Fruit fly (Drosophila melanogaster) whole organism, embryonic: ENCODE data around the gene fz.

Source experiments
- B-H2 ChIP-seq: fragments of 200-800 bp; sonication (Bioruptor generic); optimal IDR thresholded peaks from 2 replicates; lab custom pipeline; 2018; ENCODE audit warnings: missing biosample characterization, mild to moderate bottlenecking, missing genetic modification characterization
- CG1024 ChIP-seq: fragments of 200-800 bp; sonication (Bioruptor generic); IDR thresholded peaks from 2 replicates; pipeline ENCODE4 v1.3.6; 2022; ENCODE audit warnings: missing biosample characterization, missing genetic modification characterization
- CG10321 ChIP-seq: fragments of 200-800 bp; sonication (Bioruptor generic); IDR thresholded peaks from 2 replicates; pipeline ENCODE4 v1.3.6; 2022; ENCODE audit warnings: missing biosample characterization, missing genetic modification characterization
- CG12155 ChIP-seq: fragments of 200-800 bp; sonication (Bioruptor generic); optimal IDR thresholded peaks from 3 replicates; lab custom pipeline; 2016; ENCODE audit warnings: missing biosample characterization, missing genetic modification characterization
- CG12236 ChIP-seq: fragments of 200-800 bp; sonication (Bioruptor generic); optimal IDR thresholded peaks from 2 replicates; lab custom pipeline; 2016; ENCODE audit warnings: missing biosample characterization, missing genetic modification characterization
- CG12299 ChIP-seq: fragments of 200-800 bp; sonication (Bioruptor generic); optimal IDR thresholded peaks from 2 replicates; lab custom pipeline; 2018; ENCODE audit warnings: missing biosample characterization, mild to moderate bottlenecking, missing genetic modification characterization
- CG12659 ChIP-seq: fragments of 200-800 bp; sonication (Bioruptor generic); optimal IDR thresholded peaks from 3 replicates; lab custom pipeline; 2017; ENCODE audit warnings: mild to moderate bottlenecking, missing biosample characterization, missing genetic modification reagents, missing genetic modification characterization
- CG16779 ChIP-seq: fragments of 200-800 bp; sonication (Bioruptor generic); IDR thresholded peaks from 2 replicates; pipeline ENCODE4 v1.3.6; 2022; ENCODE audit warnings: missing biosample characterization, missing genetic modification characterization
- CG18011 ChIP-seq: fragments of 200-800 bp; sonication (Bioruptor generic); optimal IDR thresholded peaks from 2 replicates; lab custom pipeline; 2017; ENCODE audit warnings: missing biosample characterization, missing genetic modification characterization, mild to moderate bottlenecking, moderate library complexity, missing genotype
- CG18262 ChIP-seq: fragments of 200-800 bp; optimal IDR thresholded peaks from 3 replicates; lab custom pipeline; 2019; ENCODE audit warnings: missing biosample characterization, mild to moderate bottlenecking, missing genetic modification characterization, moderate library complexity
- CG2116 ChIP-seq: fragments of 200-800 bp; sonication (Bioruptor generic); optimal IDR thresholded peaks from 3 replicates; lab custom pipeline; 2018; ENCODE audit warnings: missing biosample characterization, mild to moderate bottlenecking, missing genetic modification characterization
- CG2199 ChIP-seq: fragments of 200-800 bp; sonication (Bioruptor generic); IDR thresholded peaks from 3 replicates; pipeline ENCODE4 v1.3.6; 2022; ENCODE audit warnings: missing biosample characterization, missing genetic modification characterization
- CG32532 ChIP-seq: fragments of 200-800 bp; sonication (Bioruptor generic); IDR thresholded peaks from 2 replicates; pipeline ENCODE4 v1.3.6; 2022; ENCODE audit warnings: missing biosample characterization, missing genetic modification characterization
- CG3838 ChIP-seq: fragments of 200-800 bp; sonication (Bioruptor generic); optimal IDR thresholded peaks from 3 replicates; lab custom pipeline; 2016; ENCODE audit warnings: missing biosample characterization, missing genetic modification characterization
- CG4360 ChIP-seq: fragments of 200-800 bp; sonication (Bioruptor generic); IDR thresholded peaks from 2 replicates; pipeline ENCODE4 v1.3.6; 2022; ENCODE audit warnings: missing biosample characterization, missing genetic modification characterization
- CG43689 ChIP-seq: fragments of 200-800 bp; sonication (Bioruptor generic); IDR thresholded peaks from 2 replicates; pipeline ENCODE4 v1.3.6; 2022; ENCODE audit warnings: missing biosample characterization, missing genetic modification characterization
- CG4854 ChIP-seq: fragments of 200-800 bp; sonication (Bioruptor generic); optimal IDR thresholded peaks from 2 replicates; lab custom pipeline; 2016; ENCODE audit warnings: missing biosample characterization, missing genetic modification characterization, inconsistent platforms
- CG6689 ChIP-seq: fragments of 200-800 bp; sonication (Bioruptor generic); IDR thresholded peaks from 2 replicates; pipeline ENCODE4 v1.3.6; 2022; ENCODE audit warnings: missing biosample characterization, missing genetic modification characterization
- CG8478 ChIP-seq: fragments of >200 bp; optimal IDR thresholded peaks from 2 replicates; lab custom pipeline; 2018
- CTCF ChIP-seq: fragments of 200-800 bp; sonication (Bioruptor generic); optimal IDR thresholded peaks from 2 replicates; lab custom pipeline; 2017; ENCODE audit warnings: missing biosample characterization, mild to moderate bottlenecking, missing genetic modification characterization, moderate library complexity
- D19B ChIP-seq: fragments of 200-800 bp; sonication (Bioruptor generic); optimal IDR thresholded peaks from 2 replicates; lab custom pipeline; 2017; ENCODE audit warnings: missing biosample characterization, mild to moderate bottlenecking, missing genetic modification characterization
- Eip74EF ChIP-seq, 2 experiments: fragments of 200-800 bp in 1 of 2; fragments of >200 bp in 1 of 2; sonication (Bioruptor generic) in 1 of 2; optimal IDR thresholded peaks; 2 replicates each; lab custom pipeline; 2017 to 2019; ENCODE audit warnings: missing biosample characterization in 2 of 2, missing genetic modification characterization in 2 of 2, mild to moderate bottlenecking in 1 of 2, moderate library complexity in 1 of 2
- Fer1 ChIP-seq: fragments of 200-800 bp; sonication (Bioruptor generic); optimal IDR thresholded peaks from 2 replicates; lab custom pipeline; 2017; ENCODE audit warnings: missing biosample characterization, mild to moderate bottlenecking, missing genetic modification characterization
- Fer2 ChIP-seq: fragments of 200-800 bp; sonication (Bioruptor generic); optimal IDR thresholded peaks from 2 replicates; lab custom pipeline; 2018; ENCODE audit warnings: missing biosample characterization, mild to moderate bottlenecking, missing genetic modification characterization, moderate library complexity
- Hmx ChIP-seq: fragments of 200-800 bp; sonication (Bioruptor generic); optimal IDR thresholded peaks from 2 replicates; lab custom pipeline; 2016; ENCODE audit warnings: missing biosample characterization, missing genetic modification characterization
- Hr3 ChIP-seq: fragments of 200-800 bp; sonication (Bioruptor generic); optimal IDR thresholded peaks from 3 replicates; lab custom pipeline; 2016; ENCODE audit warnings: missing biosample characterization, missing genetic modification characterization
- Ptx1 ChIP-seq: fragments of 200-800 bp; sonication (Bioruptor generic); IDR thresholded peaks from 2 replicates; pipeline ENCODE4 v1.3.6; 2022; ENCODE audit warnings: missing biosample characterization, missing genetic modification characterization
- Rx ChIP-seq: fragments of 200-800 bp; sonication (Bioruptor generic); IDR thresholded peaks from 2 replicates; pipeline ENCODE4 v1.3.6; 2022; ENCODE audit warnings: missing biosample characterization, missing genetic modification characterization
- Sin3A ChIP-seq: fragments of >200 bp; optimal IDR thresholded peaks from 2 replicates; lab custom pipeline; 2018
- Xbp1 ChIP-seq: fragments of 200-800 bp; sonication (Bioruptor generic); optimal IDR thresholded peaks from 3 replicates; lab custom pipeline; 2016; ENCODE audit warnings: missing biosample characterization, mild to moderate bottlenecking, missing genetic modification characterization
- Xrp1 ChIP-seq: fragments of 200-800 bp; sonication (Bioruptor generic); IDR thresholded peaks from 2 replicates; pipeline ENCODE4 v1.3.6; 2022; ENCODE audit warnings: missing biosample characterization, missing genetic modification characterization
- al ChIP-seq: fragments of 200-800 bp; sonication (Bioruptor generic); IDR thresholded peaks from 2 replicates; pipeline ENCODE4 v1.3.6; 2022; ENCODE audit warnings: missing biosample characterization, missing genetic modification characterization
- bbx ChIP-seq: fragments of 200-800 bp; sonication (Bioruptor generic); IDR thresholded peaks from 2 replicates; pipeline ENCODE4 v1.3.6; 2022; ENCODE audit warnings: missing biosample characterization, missing genetic modification characterization; ENCODE audit not compliant: partially characterized antibody
- bowl ChIP-seq: fragments of 200-800 bp; sonication (Bioruptor generic); IDR thresholded peaks from 2 replicates; pipeline ENCODE4 v1.3.6; 2022; ENCODE audit warnings: missing biosample characterization, missing genetic modification characterization
- fd3F ChIP-seq: fragments of 200-800 bp; sonication (Bioruptor generic); optimal IDR thresholded peaks from 2 replicates; lab custom pipeline; 2018; ENCODE audit warnings: missing biosample characterization, mild to moderate bottlenecking, missing genetic modification characterization, moderate library complexity
- gem ChIP-seq: fragments of 200-800 bp; sonication (Bioruptor generic); optimal IDR thresholded peaks from 2 replicates; lab custom pipeline; 2019; ENCODE audit warnings: missing biosample characterization, mild to moderate bottlenecking, missing genetic modification characterization, moderate library complexity
- hbn ChIP-seq: fragments of 200-800 bp; sonication (Bioruptor generic); IDR thresholded peaks from 2 replicates; pipeline ENCODE4 v1.3.6; 2022; ENCODE audit warnings: missing biosample characterization, missing genetic modification characterization; ENCODE audit not compliant: partially characterized antibody
- jing ChIP-seq: fragments of 200-800 bp; sonication (Bioruptor generic); optimal IDR thresholded peaks from 2 replicates; lab custom pipeline; 2018; ENCODE audit warnings: missing biosample characterization, mild to moderate bottlenecking, missing genetic modification characterization
- kni ChIP-seq: fragments of 200-800 bp; sonication (Bioruptor generic); optimal IDR thresholded peaks from 3 replicates; lab custom pipeline; 2017; ENCODE audit warnings: mild to moderate bottlenecking, missing biosample characterization, missing genetic modification reagents, missing genetic modification characterization
- pros ChIP-seq: fragments of 200-800 bp; sonication (Bioruptor generic); optimal IDR thresholded peaks from 3 replicates; lab custom pipeline; 2019; ENCODE audit warnings: missing biosample characterization, mild to moderate bottlenecking, missing genetic modification characterization, moderate library complexity
- rib ChIP-seq: fragments of 200-800 bp; sonication (Bioruptor generic); IDR thresholded peaks from 2 replicates; pipeline ENCODE4 v1.3.6; 2022; ENCODE audit warnings: missing biosample characterization, missing genetic modification characterization
- row ChIP-seq: fragments of 200-800 bp; sonication (Bioruptor generic); IDR thresholded peaks from 3 replicates; pipeline ENCODE4 v1.3.6; 2022; ENCODE audit warnings: missing biosample characterization, missing genetic modification characterization
- sc ChIP-seq, 3 experiments: fragments of >200 bp in 2 of 3; fragments of 200-800 bp in 1 of 3; sonication (Bioruptor generic) in 1 of 3; optimal IDR thresholded peaks; 2 replicates in 2 of 3; 3 replicates in 1 of 3; lab custom pipeline; 2017; ENCODE audit warnings: mild to moderate bottlenecking in 1 of 3, missing biosample characterization in 1 of 3, missing genetic modification characterization in 1 of 3, missing genetic modification reagents in 1 of 3
- sug ChIP-seq: fragments of 200-800 bp; optimal IDR thresholded peaks from 2 replicates; lab custom pipeline; 2019; ENCODE audit warnings: missing biosample characterization, mild to moderate bottlenecking, missing genetic modification characterization, moderate library complexity
- tup ChIP-seq: fragments of 200-800 bp; sonication (Bioruptor generic); optimal IDR thresholded peaks from 2 replicates; lab custom pipeline; 2016; ENCODE audit warnings: missing biosample characterization, mild to moderate bottlenecking, missing genetic modification characterization, moderate library complexity
- vfl ChIP-seq: fragments of 200-800 bp; sonication (Bioruptor generic); optimal IDR thresholded peaks from 2 replicates; lab custom pipeline; 2016; ENCODE audit warnings: missing biosample characterization, missing genetic modification characterization

fz gene

dm6 chr3L:14335880-14336279 is 61.7 kb downstream of the fz start (continued):
- TF ChIP-seq jing (GFP tag; lab: Kevin White, UChicago), result no peak
- TF ChIP-seq CG2199, result no peak
- no peak for TF ChIP-seq CG18011 (GFP tag; lab: Kevin White, UChicago)
- TF ChIP-seq CG16779 (GFP tag; lab: Robert Waterston, UW), result 0 out of 2 replicates have a peak, but pooled peaks have one; percentile 29
- no peak for TF ChIP-seq pros (GFP tag; lab: Kevin White, UChicago)
- TF ChIP-seq CG12299, result no peak
- TF ChIP-seq CG18262 (tag; lab: Kevin White, UChicago), result peak; percentile 78
- TF ChIP-seq bbx (GFP tag; lab: Robert Waterston, UW), result no peak
- TF ChIP-seq sc (optimal IDR thresholded peaks at IDR 0.05; lab: Kevin White, UChicago), result no peak
- TF ChIP-seq sc (GFP tag; optimal IDR thresholded peaks at IDR 0.05; lab: Kevin White, UChicago), result no peak
- TF ChIP-seq Eip74EF (GFP tag; optimal IDR thresholded peaks at IDR 0.05; lab: Kevin White, UChicago), result no peak
- no peak for TF ChIP-seq CG43689 (GFP tag; lab: Robert Waterston, UW)
- no peak for TF ChIP-seq fd3F (GFP tag; lab: Kevin White, UChicago)
- TF ChIP-seq row (GFP tag; lab: Robert Waterston, UW), result peak; percentile 16; the same call in 1 of the 3 replicates
- TF ChIP-seq tup (GFP tag; lab: Kevin White, UChicago), result no peak
- peak; percentile 87 for TF ChIP-seq al (GFP tag; lab: Robert Waterston, UW)
- no peak for TF ChIP-seq bowl (GFP tag; lab: Robert Waterston, UW)
- no peak for TF ChIP-seq D19B
- no peak for TF ChIP-seq kni (GFP tag; lab: Kevin White, UChicago)
- peak; percentile 74 for TF ChIP-seq rib (GFP tag; lab: Robert Waterston, UW)
- TF ChIP-seq CG10321 (GFP tag; lab: Robert Waterston, UW), result no peak
- TF ChIP-seq Rx, result peak; percentile 34
- TF ChIP-seq CG4854 (GFP tag; lab: Kevin White, UChicago), result no peak
- peak; percentile 73 for TF ChIP-seq CG6689 (GFP tag; lab: Robert Waterston, UW)
- TF ChIP-seq CG12236 (GFP tag; lab: Kevin White, UChicago), result no peak
- TF ChIP-seq CG2116 (GFP tag; lab: Kevin White, UChicago), result no peak
- no peak for TF ChIP-seq Hr3 (GFP tag; lab: Kevin White, UChicago)
- peak; percentile 44 for TF ChIP-seq Fer1 (GFP tag; lab: Kevin White, UChicago)
- peak; percentile 47 for TF ChIP-seq gem (tag; lab: Kevin White, UChicago)
- TF ChIP-seq CG4360, result no peak
- TF ChIP-seq CTCF (GFP tag; lab: Kevin White, UChicago), result no peak
- TF ChIP-seq Xrp1 (GFP tag; lab: Robert Waterston, UW), result peak; percentile 87
- no peak for TF ChIP-seq CG12659 (GFP tag; lab: Kevin White, UChicago)
- no peak for TF ChIP-seq vfl (GFP tag; lab: Kevin White, UChicago)
- no peak for TF ChIP-seq B-H2
- peak; percentile 50 for TF ChIP-seq Ptx1 (GFP tag; lab: Robert Waterston, UW)
- TF ChIP-seq Xbp1 (GFP tag; lab: Kevin White, UChicago), result no peak
- TF ChIP-seq Sin3A (lab: Kevin White, UChicago), result no peak
- no peak for TF ChIP-seq sug (tag; lab: Kevin White, UChicago)
- TF ChIP-seq CG12155, result peak; percentile 30
- peak; percentile 2 for TF ChIP-seq Fer2 (tag; lab: Kevin White, UChicago)
- TF ChIP-seq CG8478 (lab: Kevin White, UChicago), result no peak
- no peak for TF ChIP-seq CG1024
- TF ChIP-seq CG3838 (GFP tag; lab: Kevin White, UChicago), result no peak
- peak; percentile 94 for TF ChIP-seq CG32532
- no peak for TF ChIP-seq hbn
- TF ChIP-seq Hmx (GFP tag; lab: Kevin White, UChicago), result no peak
